Fruit fly (Drosophila melanogaster): ENCODE results near the gene CG1578.

Gene CG1578

DNA sequence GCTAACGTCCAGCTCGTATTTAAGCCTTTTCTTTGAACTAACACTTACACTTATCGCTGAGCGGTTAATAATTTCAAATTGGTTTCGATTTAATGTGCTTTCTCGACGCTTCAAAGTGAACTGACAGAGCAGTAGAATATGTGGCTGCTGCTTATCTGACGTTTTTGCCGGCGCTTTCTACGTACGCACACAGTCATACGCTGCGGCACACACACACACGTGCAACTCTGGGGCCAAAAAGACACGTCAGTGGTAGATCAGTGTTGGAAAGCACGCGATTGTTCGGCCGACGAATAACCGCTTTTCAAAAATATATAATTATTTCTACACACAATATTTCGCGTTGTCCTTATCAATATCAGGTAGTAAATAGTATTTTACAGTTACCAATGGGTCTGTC lies 10.2 kb downstream of the CG1578 start (continued):
- no peak for TF ChIP-seq CG42726 (GFP tag; IDR thresholded peaks at IDR 0.05; ENCODE audit: partially characterized antibody)
- TF ChIP-seq Ada2b (GFP tag; IDR thresholded peaks at IDR 0.05): 0 out of 2 replicates have a peak, but pooled peaks have one; percentile 5
- no peak for TF ChIP-seq Tbp (GFP tag; optimal IDR thresholded peaks at IDR 0.05)
- TF ChIP-seq CG13287 (GFP tag; IDR thresholded peaks at IDR 0.05; ENCODE audit: partially characterized antibody): 0 out of 2 replicates have a peak, but pooled peaks have one; percentile 10
- TF ChIP-seq her (GFP tag; optimal IDR thresholded peaks at IDR 0.05): no peak
- TF ChIP-seq CG34422 (GFP tag; IDR thresholded peaks at IDR 0.05): peak; percentile 81; the same call in 1 of the 3 replicates
- peak; percentile 89 for TF ChIP-seq Myb (GFP tag; optimal IDR thresholded peaks at IDR 0.05)
- TF ChIP-seq CG15073 (GFP tag; optimal IDR thresholded peaks at IDR 0.05): no peak
- no peak for TF ChIP-seq maf-S (GFP tag; optimal IDR thresholded peaks at IDR 0.05)
- TF ChIP-seq Pdp1 (GFP tag; optimal IDR thresholded peaks at IDR 0.05): peak in 1 of 2 experiments; percentile 15
- TF ChIP-seq CG9932 (GFP tag; IDR thresholded peaks at IDR 0.05): peak; percentile 45; the same call in 1 of the 2 replicates
- peak; percentile 22 for TF ChIP-seq lilli (GFP tag; optimal IDR thresholded peaks at IDR 0.05)
- TF ChIP-seq CG1233 (GFP tag; optimal IDR thresholded peaks at IDR 0.05): no peak
- TF ChIP-seq CG10267 (tag; optimal IDR thresholded peaks at IDR 0.05): peak; percentile 90
- TF ChIP-seq wek (GFP tag; optimal IDR thresholded peaks at IDR 0.05): no peak
- TF ChIP-seq row (GFP tag; IDR thresholded peaks at IDR 0.05): 0 out of 3 replicates have a peak, but pooled peaks have one; percentile 8
- TF ChIP-seq CG14014 (GFP tag; IDR thresholded peaks at IDR 0.05): peak; percentile 43; the same call in 1 of the 2 replicates
- peak; percentile 97 for TF ChIP-seq CG2116 (GFP tag; optimal IDR thresholded peaks at IDR 0.05)
- TF ChIP-seq trem (tag; optimal IDR thresholded peaks at IDR 0.05): no peak
- TF ChIP-seq lov (optimal IDR thresholded peaks at IDR 0.05): no peak
- 0 out of 3 replicates have a peak, but pooled peaks have one; percentile 23 for TF ChIP-seq lov (GFP tag; IDR thresholded peaks at IDR 0.05)
- TF ChIP-seq CG18619 (GFP tag; optimal IDR thresholded peaks at IDR 0.05): no peak
- TF ChIP-seq sqz (GFP tag; optimal IDR thresholded peaks at IDR 0.05): no peak
- no peak for TF ChIP-seq HLH4C (GFP tag; IDR thresholded peaks at IDR 0.05; ENCODE audit: partially characterized antibody)
- peak; percentile 59 for TF ChIP-seq CG15514 (GFP tag; optimal IDR thresholded peaks at IDR 0.05)
- TF ChIP-seq CG12942 (GFP tag; optimal IDR thresholded peaks at IDR 0.05): no peak
- TF ChIP-seq ewg (GFP tag; optimal IDR thresholded peaks at IDR 0.05): no peak
- TF ChIP-seq Camta (GFP tag; optimal IDR thresholded peaks at IDR 0.05): no peak
- TF ChIP-seq CG3281 (GFP tag; optimal IDR thresholded peaks at IDR 0.05): no peak
- peak; percentile 56 for TF ChIP-seq nom (GFP tag; optimal IDR thresholded peaks at IDR 0.05)
- TF ChIP-seq Lim3 (GFP tag; IDR thresholded peaks at IDR 0.05): no peak
- no peak for TF ChIP-seq C15 (GFP tag; IDR thresholded peaks at IDR 0.05)
- no peak for TF ChIP-seq fd64A (GFP tag; optimal IDR thresholded peaks at IDR 0.05)
- TF ChIP-seq CG18262 (tag; optimal IDR thresholded peaks at IDR 0.05): no peak
- TF ChIP-seq E2f2 (GFP tag; IDR thresholded peaks at IDR 0.05): peak; percentile 56
- no peak for TF ChIP-seq al (GFP tag; IDR thresholded peaks at IDR 0.05)
- TF ChIP-seq CG7357 (GFP tag; IDR thresholded peaks at IDR 0.05): no peak
- peak; percentile 27; the same call in 1 of the 2 replicates for TF ChIP-seq slbo (GFP tag; IDR thresholded peaks at IDR 0.05)
- TF ChIP-seq Xbp1 (GFP tag; optimal IDR thresholded peaks at IDR 0.05): peak; percentile 100
- TF ChIP-seq HmgZ (tag; optimal IDR thresholded peaks at IDR 0.05): peak; percentile 26
- no peak for TF ChIP-seq CG9817 (tag; optimal IDR thresholded peaks at IDR 0.05)
- TF ChIP-seq pfk (GFP tag; optimal IDR thresholded peaks at IDR 0.05): peak; percentile 59
- peak; percentile 21 for TF ChIP-seq Hand (GFP tag; optimal IDR thresholded peaks at IDR 0.05)
- peak; percentile 32 for TF ChIP-seq Max (GFP tag; optimal IDR thresholded peaks at IDR 0.05)
- TF ChIP-seq BEAF-32 (GFP tag; optimal IDR thresholded peaks at IDR 0.05): peak; percentile 30
- peak; percentile 45 for TF ChIP-seq B-H2 (GFP tag; optimal IDR thresholded peaks at IDR 0.05)
- 0 out of 2 replicates have a peak, but pooled peaks have one; percentile 17 for TF ChIP-seq Scr (GFP tag; IDR thresholded peaks at IDR 0.05; ENCODE audit: partially characterized antibody)
- no peak for TF ChIP-seq Antp (GFP tag; optimal IDR thresholded peaks at IDR 0.05)
- TF ChIP-seq Ets97D (GFP tag; optimal IDR thresholded peaks at IDR 0.05): peak; percentile 42
- TF ChIP-seq otp (GFP tag; IDR thresholded peaks at IDR 0.05): no peak

Data from whole organism, embryonic.